Fruit fly (Drosophila melanogaster) whole organism, larva: ENCODE data around the gene Eig71Ee.

Experiments
- noc ChIP-seq: fragments of 200-800 bp; sonication (Bioruptor generic); optimal IDR thresholded peaks from 3 replicates; lab custom pipeline; 2019; ENCODE audit warnings: missing biosample characterization, mild to moderate bottlenecking, missing genetic modification characterization, moderate library complexity

The Eig71Ee gene

dm6 chr3L:15652154-15652553 is 3.7 kb downstream of the Eig71Ee start, which contains the start of the genes Eig71Ec and Eig71Ed:
Gene Eig71Ec, minus strand, starts transcription at chr3L:15652254.
Gene Eig71Ed, plus strand, starts transcription at chr3L:15652537.
- TF ChIP-seq noc (tag; lab: Kevin White, UChicago), result no peak

dm6 chr3L:15650552-15650951 is 5.3 kb downstream of the Eig71Ee start, which contains the start of gene CG43084:
Gene CG43084, plus strand, starts transcription at chr3L:15650852.
- no peak for TF ChIP-seq noc (tag; lab: Kevin White, UChicago)

- TF ChIP-seq noc (tag; lab: Kevin White, UChicago), result no peak
These were observed 6.2 kb downstream of the Eig71Ee start, which contains the start of the genes Eig71Ea and Eig71Eb for dm6 chr3L:15649561-15649960. Gene Eig71Ea, minus strand, starts transcription at chr3L:15649661. Gene Eig71Eb, plus strand, starts transcription at chr3L:15649936.

dm6 chr3L:15647712-15648621 is 7.8 kb downstream of the Eig71Ee start, which contains the start of the genes comm3 and CG43083:
Gene comm3, minus strand, starts transcription at chr3L:15647762.
Gene CG43083, plus strand, starts transcription at chr3L:15648571.
- no peak for TF ChIP-seq noc (tag; lab: Kevin White, UChicago)

- no peak for TF ChIP-seq noc (tag; lab: Kevin White, UChicago)
These were observed 9.6 kb downstream of the Eig71Ee start for dm6 chr3L:15646182-15646581.

- no peak for TF ChIP-seq noc (tag; lab: Kevin White, UChicago)
These were observed 14.2 kb downstream of the Eig71Ee start for dm6 chr3L:15641590-15642019.

dm6 chr3L:15639978-15640377 is 15.8 kb downstream of the Eig71Ee start:
- no peak for TF ChIP-seq noc (tag; lab: Kevin White, UChicago)

- TF ChIP-seq noc (tag; lab: Kevin White, UChicago), result no peak
These were observed 17.3 kb downstream of the Eig71Ee start for dm6 chr3L:15638524-15638923.

- no peak for TF ChIP-seq noc (tag; lab: Kevin White, UChicago)
These were observed 18.2 kb downstream of the Eig71Ee start for dm6 chr3L:15637618-15638017.

dm6 chr3L:15636978-15637377 is 18.8 kb downstream of the Eig71Ee start:
- TF ChIP-seq noc (tag; lab: Kevin White, UChicago), result no peak

- peak; percentile 52 for TF ChIP-seq noc (tag; lab: Kevin White, UChicago)
These were observed 19.5 kb downstream of the Eig71Ee start for dm6 chr3L:15636359-15636758.

dm6 chr3L:15634368-15635075 is 21.3 kb downstream of the Eig71Ee start:
- peak; percentile 13 for TF ChIP-seq noc (tag; lab: Kevin White, UChicago)

- TF ChIP-seq noc (tag; lab: Kevin White, UChicago), result no peak
These were observed 23.2 kb downstream of the Eig71Ee start for dm6 chr3L:15632653-15633052.

- TF ChIP-seq noc (tag; lab: Kevin White, UChicago), result no peak
These were observed 24.7 kb downstream of the Eig71Ee start for dm6 chr3L:15631067-15631466.

dm6 chr3L:15627295-15627694 is 28.5 kb downstream of the Eig71Ee start:
- no peak for TF ChIP-seq noc (tag; lab: Kevin White, UChicago)
